Worm (Caenorhabditis elegans): ENCODE measurements around the gene era-1.

DNA sequence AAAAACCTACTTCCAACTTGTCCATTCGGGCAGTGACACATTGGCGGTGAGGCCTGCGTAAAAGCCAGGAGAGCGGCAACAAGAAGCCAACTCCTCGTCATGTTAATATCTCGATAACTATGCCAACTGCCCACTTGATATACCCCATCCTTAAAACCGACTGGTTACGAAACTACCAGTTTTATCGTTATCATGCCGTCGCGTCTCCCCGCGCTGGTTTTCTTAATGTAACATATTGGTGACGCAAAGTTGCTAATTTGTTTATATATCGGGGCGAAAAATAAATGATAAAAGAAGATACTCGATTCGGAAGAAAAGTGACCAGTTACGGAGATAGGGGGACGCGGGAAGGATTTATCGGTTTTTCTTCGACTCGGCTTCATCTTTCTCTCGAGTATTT lies 28.7 kb downstream of the era-1 start, which contains the start of gene grl-9:
- TF ChIP-seq flt-1 (GFP tag; IDR thresholded peaks at IDR 0.05) (no peak), tab-1 (GFP tag; IDR thresholded peaks at IDR 0.05) (no peak), med-1 (GFP tag; optimal IDR thresholded peaks at IDR 0.05; ENCODE audit: insufficient read depth) (no peak), T22C8.4 (GFP tag; IDR thresholded peaks at IDR 0.05) (no peak), ref-1 (GFP tag; conservative IDR thresholded peaks at IDR 0.05) (no peak), cog-1 (tag; optimal IDR thresholded peaks at IDR 0.05) (no peak)
